Fruit fly (Drosophila melanogaster) whole organism, adult: Measurements from ENCODE around the gene CG1764.

Experiments
- CG11617 ChIP-seq: fragments of 200-800 bp; sonication (Bioruptor generic); optimal IDR thresholded peaks from 2 replicates; lab custom pipeline; 2017; ENCODE audit warnings: mild to moderate bottlenecking, missing biosample characterization, missing genetic modification reagents, missing genetic modification characterization
- CG12768 ChIP-seq: fragments of 200-800 bp; sonication (Bioruptor generic); optimal IDR thresholded peaks from 2 replicates; lab custom pipeline; 2017; ENCODE audit warnings: missing biosample characterization, missing genetic modification characterization, mild to moderate bottlenecking, moderate library complexity, missing genetic modification reagents
- CG14711 ChIP-seq: fragments of 200-800 bp; sonication (Bioruptor generic); optimal IDR thresholded peaks from 2 replicates; lab custom pipeline; 2018; ENCODE audit warnings: missing biosample characterization, mild to moderate bottlenecking, missing genetic modification characterization, moderate library complexity
- CG1620 ChIP-seq: fragments of 200-800 bp; sonication (Bioruptor generic); optimal IDR thresholded peaks from 2 replicates; lab custom pipeline; 2016; ENCODE audit warnings: missing biosample characterization, missing genetic modification characterization
- CG33017 ChIP-seq: fragments of 200-800 bp; sonication (Bioruptor generic); optimal IDR thresholded peaks from 2 replicates; lab custom pipeline; 2018; ENCODE audit warnings: missing biosample characterization, mild to moderate bottlenecking, missing genetic modification characterization, moderate library complexity
- CG5204 ChIP-seq: fragments of 200-800 bp; sonication (Bioruptor generic); optimal IDR thresholded peaks from 2 replicates; lab custom pipeline; 2016; ENCODE audit warnings: missing biosample characterization, missing genetic modification characterization
- CG7045 ChIP-seq: fragments of 200-800 bp; sonication (Bioruptor generic); optimal IDR thresholded peaks from 2 replicates; lab custom pipeline; 2017; ENCODE audit warnings: missing biosample characterization, mild to moderate bottlenecking, missing genetic modification characterization
- CG7101 ChIP-seq: fragments of 200-800 bp; sonication (Bioruptor generic); optimal IDR thresholded peaks from 2 replicates; lab custom pipeline; 2018; ENCODE audit warnings: missing biosample characterization, mild to moderate bottlenecking, missing genetic modification characterization, moderate library complexity
- Clk ChIP-seq: fragments of 200-800 bp; sonication (Bioruptor generic); optimal IDR thresholded peaks from 2 replicates; lab custom pipeline; 2017; ENCODE audit warnings: missing biosample characterization, missing genetic modification characterization
- Crg-1 ChIP-seq: fragments of 200-800 bp; sonication (Bioruptor generic); optimal IDR thresholded peaks from 2 replicates; lab custom pipeline; 2016; ENCODE audit warnings: missing biosample characterization, missing genetic modification characterization
- Hr96 ChIP-seq: fragments of 200-800 bp; sonication (Bioruptor generic); optimal IDR thresholded peaks from 2 replicates; lab custom pipeline; 2016; ENCODE audit warnings: missing biosample characterization, missing genetic modification characterization
- Mnt ChIP-seq: fragments of 200-800 bp; sonication (Bioruptor generic); optimal IDR thresholded peaks from 2 replicates; lab custom pipeline; 2016; ENCODE audit warnings: missing biosample characterization, mild to moderate bottlenecking, missing genetic modification characterization
- bab1 ChIP-seq: fragments of 200-800 bp; sonication (Bioruptor generic); optimal IDR thresholded peaks from 3 replicates; lab custom pipeline; 2019; ENCODE audit warnings: missing biosample characterization, mild to moderate bottlenecking, missing genetic modification characterization, moderate library complexity
- cic ChIP-seq: fragments of 200-800 bp; sonication (Bioruptor generic); optimal IDR thresholded peaks from 2 replicates; lab custom pipeline; 2017; ENCODE audit warnings: missing biosample characterization, mild to moderate bottlenecking, missing genetic modification characterization, moderate library complexity
- cnc ChIP-seq, 2 experiments: fragments of >200 bp; optimal IDR thresholded peaks; 2 replicates each; lab custom pipeline; 2017
- kay ChIP-seq: fragments of 200-800 bp; sonication (Bioruptor generic); peaks from one replicate; lab custom pipeline; 2016; ENCODE audit warnings: missing biosample characterization, missing genetic modification characterization, borderline replicate concordance
- ovo ChIP-seq: fragments of 200-800 bp; sonication (Bioruptor generic); optimal IDR thresholded peaks from 2 replicates; lab custom pipeline; 2016; ENCODE audit warnings: missing biosample characterization, missing genetic modification characterization
- pad ChIP-seq: fragments of 200-800 bp; sonication (Bioruptor generic); optimal IDR thresholded peaks from 3 replicates; lab custom pipeline; 2017; ENCODE audit warnings: missing biosample characterization, missing genetic modification characterization, mild to moderate bottlenecking, moderate library complexity, missing genetic modification reagents
- tj ChIP-seq: fragments of 200-800 bp; sonication (Bioruptor generic); optimal IDR thresholded peaks from 3 replicates; lab custom pipeline; 2017; ENCODE audit warnings: missing biosample characterization, mild to moderate bottlenecking, missing genetic modification characterization, moderate library complexity
- toe ChIP-seq: fragments of 200-800 bp; sonication (Bioruptor generic); optimal IDR thresholded peaks from 2 replicates; lab custom pipeline; 2016; ENCODE audit warnings: missing biosample characterization, missing genetic modification characterization

Gene CG1764

dm6 chrX:13323526-13323925 lies 21.3 kb upstream of the CG1764 start:
- TF ChIP-seq CG7101 (tag; lab: Kevin White, UChicago), result no peak
- TF ChIP-seq CG33017 (tag; lab: Kevin White, UChicago), result no peak
- TF ChIP-seq ovo (GFP tag; lab: Kevin White, UChicago), result no peak
- no peak for TF ChIP-seq kay
- no peak for TF ChIP-seq CG1620 (GFP tag; lab: Kevin White, UChicago)
- TF ChIP-seq Mnt (GFP tag; lab: Kevin White, UChicago), result no peak
- TF ChIP-seq Clk (GFP tag; lab: Kevin White, UChicago), result no peak
- TF ChIP-seq pad (GFP tag; lab: Kevin White, UChicago), result no peak
- TF ChIP-seq CG12768 (GFP tag; lab: Kevin White, UChicago), result no peak
- no peak for TF ChIP-seq toe (GFP tag; lab: Kevin White, UChicago)
- no peak for TF ChIP-seq tj (GFP tag; lab: Kevin White, UChicago)
- no peak for TF ChIP-seq CG5204

dm6 chrX:13323114-13323513 lies 20.9 kb upstream of the CG1764 start:
- peak; percentile 8 for TF ChIP-seq tj (GFP tag; lab: Kevin White, UChicago)
- no peak for TF ChIP-seq CG33017 (tag; lab: Kevin White, UChicago)
- TF ChIP-seq CG5204, result peak; percentile 69
- peak; percentile 25 for TF ChIP-seq toe (GFP tag; lab: Kevin White, UChicago)
- TF ChIP-seq CG11617 (GFP tag; lab: Kevin White, UChicago), result peak; percentile 39
- TF ChIP-seq Hr96 (GFP tag; lab: Kevin White, UChicago), result peak; percentile 48
- TF ChIP-seq bab1 (GFP tag; lab: Kevin White, UChicago), result peak; percentile 21
- peak; percentile 69 for TF ChIP-seq kay
- peak; percentile 45 for TF ChIP-seq CG14711 (tag; lab: Kevin White, UChicago)
- no peak for TF ChIP-seq Crg-1 (GFP tag; lab: Kevin White, UChicago)
- peak; percentile 17 for TF ChIP-seq CG1620 (GFP tag; lab: Kevin White, UChicago)
- TF ChIP-seq pad (GFP tag; lab: Kevin White, UChicago), result no peak
- TF ChIP-seq CG7101 (tag; lab: Kevin White, UChicago), result peak; percentile 57
- TF ChIP-seq Mnt (GFP tag; lab: Kevin White, UChicago), result peak; percentile 24

dm6 chrX:13322405-13322804 lies 20.2 kb upstream of the CG1764 start:
- peak; percentile 41 for TF ChIP-seq cic (GFP tag; lab: Kevin White, UChicago)
- peak; percentile 7 for TF ChIP-seq CG33017 (tag; lab: Kevin White, UChicago)
- TF ChIP-seq toe (GFP tag; lab: Kevin White, UChicago), result no peak
- TF ChIP-seq CG14711 (tag; lab: Kevin White, UChicago), result no peak
- no peak for TF ChIP-seq CG11617 (GFP tag; lab: Kevin White, UChicago)
- TF ChIP-seq CG7045, result no peak
- TF ChIP-seq CG5204, result no peak
- no peak for TF ChIP-seq ovo (GFP tag; lab: Kevin White, UChicago)
- peak; percentile 42 for TF ChIP-seq CG7101 (tag; lab: Kevin White, UChicago)
- TF ChIP-seq bab1 (GFP tag; lab: Kevin White, UChicago), result no peak
- no peak for TF ChIP-seq kay
- TF ChIP-seq Mnt (GFP tag; lab: Kevin White, UChicago), result peak; percentile 5
- no peak for TF ChIP-seq Hr96 (GFP tag; lab: Kevin White, UChicago)
- no peak for TF ChIP-seq pad (GFP tag; lab: Kevin White, UChicago)
- peak; percentile 80 for TF ChIP-seq CG12768 (GFP tag; lab: Kevin White, UChicago)
- no peak for TF ChIP-seq Crg-1 (GFP tag; lab: Kevin White, UChicago)
- no peak for TF ChIP-seq Clk (GFP tag; lab: Kevin White, UChicago)
- no peak for TF ChIP-seq cnc (optimal IDR thresholded peaks at IDR 0.05; lab: Kevin White, UChicago)
- no peak for TF ChIP-seq CG1620 (GFP tag; lab: Kevin White, UChicago)
- TF ChIP-seq tj (GFP tag; lab: Kevin White, UChicago), result no peak

- no peak for TF ChIP-seq CG33017 (tag; lab: Kevin White, UChicago)
- peak; percentile 17 for TF ChIP-seq tj (GFP tag; lab: Kevin White, UChicago)
- TF ChIP-seq Clk (GFP tag; lab: Kevin White, UChicago), result no peak
- peak; percentile 35 for TF ChIP-seq cic (GFP tag; lab: Kevin White, UChicago)
- peak; percentile 55 for TF ChIP-seq CG7101 (tag; lab: Kevin White, UChicago)
- peak; percentile 40 for TF ChIP-seq CG14711 (tag; lab: Kevin White, UChicago)
- no peak for TF ChIP-seq toe (GFP tag; lab: Kevin White, UChicago)
- TF ChIP-seq CG11617 (GFP tag; lab: Kevin White, UChicago), result peak; percentile 71
- no peak for TF ChIP-seq Hr96 (GFP tag; lab: Kevin White, UChicago)
- TF ChIP-seq ovo (GFP tag; lab: Kevin White, UChicago), result no peak
- no peak for TF ChIP-seq CG1620 (GFP tag; lab: Kevin White, UChicago)
- TF ChIP-seq bab1 (GFP tag; lab: Kevin White, UChicago), result no peak
- TF ChIP-seq CG12768 (GFP tag; lab: Kevin White, UChicago), result peak; percentile 7
- no peak for TF ChIP-seq kay
- peak; percentile 8 for TF ChIP-seq pad (GFP tag; lab: Kevin White, UChicago)
- no peak for TF ChIP-seq CG5204
- no peak for TF ChIP-seq Crg-1 (GFP tag; lab: Kevin White, UChicago)
- TF ChIP-seq Mnt (GFP tag; lab: Kevin White, UChicago), result peak; percentile 63
- no peak for TF ChIP-seq cnc (optimal IDR thresholded peaks at IDR 0.05; lab: Kevin White, UChicago)
- TF ChIP-seq CG7045, result no peak
Measured at dm6 chrX:13320697-13321445, 18.7 kb upstream of the CG1764 start.

- peak; percentile 68 for TF ChIP-seq kay
- peak; percentile 59 for TF ChIP-seq pad (GFP tag; lab: Kevin White, UChicago)
- no peak for TF ChIP-seq Clk (GFP tag; lab: Kevin White, UChicago)
- peak; percentile 47 for TF ChIP-seq cic (GFP tag; lab: Kevin White, UChicago)
- peak; percentile 42 for TF ChIP-seq bab1 (GFP tag; lab: Kevin White, UChicago)
- TF ChIP-seq toe (GFP tag; lab: Kevin White, UChicago), result peak; percentile 50
- peak; percentile 76 for TF ChIP-seq CG14711 (tag; lab: Kevin White, UChicago)
- TF ChIP-seq CG1620 (GFP tag; lab: Kevin White, UChicago), result no peak
- peak; percentile 93 for TF ChIP-seq CG12768 (GFP tag; lab: Kevin White, UChicago)
- TF ChIP-seq CG11617 (GFP tag; lab: Kevin White, UChicago), result peak; percentile 86
- TF ChIP-seq Hr96 (GFP tag; lab: Kevin White, UChicago), result peak; percentile 71
- TF ChIP-seq cnc (optimal IDR thresholded peaks at IDR 0.05; lab: Kevin White, UChicago), result no peak
- no peak for TF ChIP-seq CG5204
- TF ChIP-seq tj (GFP tag; lab: Kevin White, UChicago), result peak; percentile 78
- TF ChIP-seq CG33017 (tag; lab: Kevin White, UChicago), result peak; percentile 73
- TF ChIP-seq CG7101 (tag; lab: Kevin White, UChicago), result peak; percentile 87
- TF ChIP-seq ovo (GFP tag; lab: Kevin White, UChicago), result peak; percentile 29
- TF ChIP-seq Crg-1 (GFP tag; lab: Kevin White, UChicago), result no peak
- TF ChIP-seq CG7045, result peak; percentile 44
- TF ChIP-seq Mnt (GFP tag; lab: Kevin White, UChicago), result peak; percentile 57
Measured at dm6 chrX:13319376-13319883, 17.2 kb upstream of the CG1764 start.
